Fruit fly (Drosophila melanogaster) whole organism, wandering third instar larva: Measurements from ENCODE around the gene CdGAPr.

Experiments used
- CG32264 ChIP-seq: fragments of 200-800 bp; sonication (Bioruptor generic); optimal IDR thresholded peaks from 2 replicates; lab custom pipeline; 2016; ENCODE audit warnings: missing biosample characterization, missing genetic modification characterization
- Dif ChIP-seq: fragments of 200-275, 200-300 bp; sonication (Bioruptor generic); optimal IDR thresholded peaks from 2 replicates; lab custom pipeline; 2018; ENCODE audit warnings: missing biosample characterization, missing genetic modification characterization; ENCODE audit not compliant: partially characterized antibody
- GATAd ChIP-seq: sonication (Bioruptor generic); optimal IDR thresholded peaks from 2 replicates; lab custom pipeline; 2016; ENCODE audit warnings: missing biosample characterization, missing genetic modification characterization
- HLH106 ChIP-seq: fragments of 200-800 bp; optimal IDR thresholded peaks from 3 replicates; lab custom pipeline; 2019; ENCODE audit warnings: missing biosample characterization, mild to moderate bottlenecking, missing genetic modification characterization, moderate library complexity
- Hr78 ChIP-seq: fragments of >200 bp; optimal IDR thresholded peaks from 2 replicates; lab custom pipeline; 2017; ENCODE audit warnings: missing biosample characterization, missing genetic modification characterization
- Myc ChIP-seq: fragments of >200 bp; optimal IDR thresholded peaks from 2 replicates; lab custom pipeline; 2017
- dsf ChIP-seq: sonication (Bioruptor generic); optimal IDR thresholded peaks from 2 replicates; lab custom pipeline; 2016; ENCODE audit warnings: missing biosample characterization, missing genetic modification characterization, borderline replicate concordance
- foxo ChIP-seq, 2 experiments: fragments of 200-800 bp; sonication (Bioruptor generic); optimal IDR thresholded peaks; 2 replicates in 1 of 2; 3 replicates in 1 of 2; lab custom pipeline; 2016 to 2017; ENCODE audit warnings: missing biosample characterization in 2 of 2, missing genetic modification characterization in 2 of 2
- fru ChIP-seq: fragments of 200-800 bp; sonication (Bioruptor generic); optimal IDR thresholded peaks from 3 replicates; lab custom pipeline; 2016; ENCODE audit warnings: missing biosample characterization, mild to moderate bottlenecking, missing genetic modification characterization
- pan ChIP-seq: fragments of >200 bp; optimal IDR thresholded peaks from 2 replicates; lab custom pipeline; 2017
- psq ChIP-seq: fragments of 200-800 bp; sonication (Bioruptor generic); optimal IDR thresholded peaks from 3 replicates; lab custom pipeline; 2017; ENCODE audit warnings: missing biosample characterization, mild to moderate bottlenecking, missing genetic modification characterization, moderate library complexity
- rgr ChIP-seq: fragments of 200-800 bp; sonication (Bioruptor generic); optimal IDR thresholded peaks from 3 replicates; lab custom pipeline; 2016; ENCODE audit warnings: missing biosample characterization, mild to moderate bottlenecking, missing genetic modification characterization
- woc ChIP-seq: sonication (Bioruptor generic); optimal IDR thresholded peaks from 2 replicates; lab custom pipeline; 2016; ENCODE audit warnings: missing biosample characterization, mild to moderate bottlenecking, missing genetic modification characterization

dm6 chr2L:19750571-19750970 is 41.1 kb downstream of the CdGAPr start:
- no peak for TF ChIP-seq pan (lab: Kevin White, UChicago)
- no peak for TF ChIP-seq CG32264 (GFP tag; lab: Kevin White, UChicago)
- no peak for TF ChIP-seq psq (GFP tag; lab: Kevin White, UChicago)
- no peak for TF ChIP-seq HLH106 (tag; lab: Kevin White, UChicago)
- TF ChIP-seq Hr78 (GFP tag; lab: Kevin White, UChicago): no peak
- TF ChIP-seq foxo (GFP tag; optimal IDR thresholded peaks at IDR 0.05; lab: Kevin White, UChicago): no peak
- TF ChIP-seq Myc: no peak
- TF ChIP-seq fru (GFP tag; lab: Kevin White, UChicago): no peak
- no peak for TF ChIP-seq dsf (GFP tag; lab: Kevin White, UChicago)
- no peak for TF ChIP-seq GATAd (GFP tag; lab: Kevin White, UChicago)
- TF ChIP-seq Dif (GFP tag; lab: Kevin White, UChicago): no peak
- no peak for TF ChIP-seq woc (GFP tag; lab: Kevin White, UChicago)
- TF ChIP-seq rgr (GFP tag; lab: Kevin White, UChicago): no peak
